Worm (Caenorhabditis elegans) whole organism, L2 larva: ENCODE data around the gene cyp-25A4.

Experiments
- ZK546.5 ChIP-seq: sonication (generic microtip); optimal IDR thresholded peaks from 2 replicates; lab custom pipeline; 2017; ENCODE audit warnings: missing biosample characterization, missing genetic modification characterization
- ama-1 ChIP-seq: fragments of 150-350 bp; optimal IDR thresholded peaks from 2 replicates; lab custom pipeline; 2018; ENCODE audit warnings: inconsistent platforms
- elt-3 ChIP-seq: sonication (generic microtip); optimal IDR thresholded peaks from 2 replicates; lab custom pipeline; 2017; ENCODE audit warnings: missing biosample characterization, missing genetic modification characterization
- lin-13 ChIP-seq: fragments of 150-350 bp; optimal IDR thresholded peaks from 2 replicates; lab custom pipeline; 2014; ENCODE audit warnings: missing biosample characterization, missing genetic modification reagents, missing genetic modification characterization
- lsy-2 ChIP-seq, 2 experiments: fragments of 150-350 bp in 1 of 2; sonication (generic microtip) in 1 of 2; optimal IDR thresholded peaks; 2 replicates each; lab custom pipeline; 2014 to 2017; ENCODE audit warnings: missing biosample characterization in 2 of 2, missing genetic modification characterization in 2 of 2
- nhr-10 ChIP-seq: sonication (generic microtip); optimal IDR thresholded peaks from 2 replicates; lab custom pipeline; 2017; ENCODE audit warnings: missing biosample characterization, missing genetic modification characterization
- nhr-23 ChIP-seq: fragments of 150-350 bp; optimal IDR thresholded peaks from 2 replicates; lab custom pipeline; 2014; ENCODE audit warnings: missing biosample characterization, missing genetic modification reagents, missing genetic modification characterization
- peb-1 ChIP-seq: fragments of 150-350 bp; optimal IDR thresholded peaks from 2 replicates; lab custom pipeline; 2014; ENCODE audit warnings: missing biosample characterization, missing genetic modification characterization
- skn-1 ChIP-seq: sonication (generic microtip); optimal IDR thresholded peaks from 2 replicates; lab custom pipeline; 2017; ENCODE audit warnings: missing biosample characterization, missing genetic modification characterization
- unc-62 ChIP-seq: fragments of 150-350 bp; optimal IDR thresholded peaks from 2 replicates; lab custom pipeline; 2014; ENCODE audit warnings: missing biosample characterization, missing genetic modification reagents, missing genetic modification characterization
- zag-1 ChIP-seq: fragments of 150-350 bp; optimal IDR thresholded peaks from 2 replicates; lab custom pipeline; 2014; ENCODE audit warnings: missing biosample characterization, missing genetic modification characterization
- ztf-11 ChIP-seq: sonication (generic microtip); optimal IDR thresholded peaks from 2 replicates; lab custom pipeline; 2017; ENCODE audit warnings: missing biosample characterization, missing genetic modification characterization
- ztf-4 ChIP-seq: fragments of 150-350 bp; optimal IDR thresholded peaks from 2 replicates; lab custom pipeline; 2014; ENCODE audit warnings: missing biosample characterization, missing genetic modification characterization

DNA sequence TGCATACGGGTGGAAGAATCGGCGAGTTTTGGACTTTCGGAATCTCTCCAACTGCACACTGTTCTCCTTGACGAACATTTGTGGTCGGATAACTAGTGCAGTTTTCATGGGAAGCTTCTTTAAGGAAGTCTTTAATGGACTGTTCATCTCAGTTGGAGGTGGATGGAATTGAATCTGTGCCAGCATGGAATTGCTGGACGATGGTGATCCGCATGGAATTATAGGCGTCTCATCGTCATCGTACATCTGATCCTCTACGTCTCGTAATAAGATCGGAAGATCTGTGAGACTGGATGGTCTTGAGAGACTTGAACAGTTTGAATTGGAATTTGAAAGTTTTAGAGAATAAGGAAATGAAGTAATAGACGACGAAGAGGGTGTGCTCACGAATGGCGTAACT lies 21.1 kb upstream of the cyp-25A4 start:
- TF ChIP-seq elt-3 (no peak), nhr-23 (tag; lab: Kevin White, UChicago) (no peak), peb-1 (tag; lab: Kevin White, UChicago) (no peak), ama-1 (lab: Kevin White, UChicago) (no peak), ZK546.5 (no peak), skn-1 (no peak), lin-13 (GFP tag; lab: Kevin White, UChicago) (no peak), nhr-10 (no peak), zag-1 (tag; lab: Kevin White, UChicago) (no peak), ztf-4 (tag; lab: Kevin White, UChicago) (no peak), unc-62 (GFP tag; lab: Kevin White, UChicago) (no peak), ztf-11 (tag; lab: Kevin White, UChicago) (no peak), lsy-2 (tag; optimal IDR thresholded peaks at IDR 0.05; lab: Kevin White, UChicago) (no peak)
